Worm (Caenorhabditis elegans) whole organism, early embryonic: ENCODE results near the gene sdz-16.

Source experiments
- B0310.2 ChIP-seq: sonication (generic microtip); optimal IDR thresholded peaks from 2 replicates; lab custom pipeline; 2016; ENCODE audit warnings: mild to moderate bottlenecking, missing genetic modification characterization, missing compliant biosample characterization
- F13C5.2 ChIP-seq: sonication (generic microtip); optimal IDR thresholded peaks from 2 replicates; lab custom pipeline; 2017; ENCODE audit warnings: mild to moderate bottlenecking, missing genetic modification characterization, inconsistent platforms, missing compliant biosample characterization
- aly-1 ChIP-seq: sonication (generic microtip); optimal IDR thresholded peaks from 2 replicates; lab custom pipeline; 2016; ENCODE audit warnings: missing genetic modification characterization, missing compliant biosample characterization
- ama-1 ChIP-seq: fragments of 150-350 bp; optimal IDR thresholded peaks from 2 replicates; lab custom pipeline; 2014
- ceh-13 ChIP-seq: fragments of 200-800 bp; sonication (Bioruptor generic); optimal IDR thresholded peaks from 2 replicates; lab custom pipeline; 2018; ENCODE audit warnings: mild to moderate bottlenecking, missing genetic modification characterization, missing compliant biosample characterization
- ceh-36 ChIP-seq: sonication (generic microtip); optimal IDR thresholded peaks from 2 replicates; lab custom pipeline; 2016; ENCODE audit warnings: missing genetic modification characterization, inconsistent platforms, missing compliant biosample characterization
- ets-7 ChIP-seq: sonication (generic microtip); optimal IDR thresholded peaks from 2 replicates; lab custom pipeline; 2016; ENCODE audit warnings: missing genotype, missing genetic modification characterization, missing compliant biosample characterization
- flt-1 ChIP-seq: fragments of 200-800 bp; sonication (Bioruptor generic); IDR thresholded peaks from 2 replicates; pipeline ENCODE4 v1.3.6; 2022; ENCODE audit warnings: missing genetic modification characterization, missing compliant biosample characterization
- hmbx-1 ChIP-seq: sonication (generic microtip); optimal IDR thresholded peaks from 2 replicates; lab custom pipeline; 2016; ENCODE audit warnings: mild to moderate bottlenecking, missing genetic modification characterization, missing compliant biosample characterization
- hmg-4 ChIP-seq: fragments of 200-800 bp; sonication (Bioruptor generic); optimal IDR thresholded peaks from 2 replicates; lab custom pipeline; 2018; ENCODE audit warnings: mild to moderate bottlenecking, missing genetic modification characterization, missing compliant biosample characterization
- hnd-1 ChIP-seq: sonication (generic microtip); optimal IDR thresholded peaks from 2 replicates; lab custom pipeline; 2016; ENCODE audit warnings: missing genetic modification characterization, missing compliant biosample characterization
- pes-1 ChIP-seq: fragments of 200-800 bp; sonication (Bioruptor generic); IDR thresholded peaks from 2 replicates; pipeline ENCODE4 v1.3.6; 2022; ENCODE audit warnings: missing genetic modification reagents, missing genetic modification characterization, missing compliant biosample characterization
- scrt-1 ChIP-seq: fragments of 200-800 bp; sonication (Bioruptor generic); IDR thresholded peaks from 2 replicates; pipeline ENCODE4 v1.3.6; 2022; ENCODE audit warnings: missing genetic modification characterization, missing compliant biosample characterization
- sea-1 ChIP-seq: fragments of 200-800 bp; sonication (Bioruptor generic); conservative IDR thresholded peaks from 2 replicates; pipeline ENCODE4 v1.3.6; 2022; ENCODE audit warnings: missing genetic modification characterization, missing compliant biosample characterization
- tbx-11 ChIP-seq: fragments of 200-800 bp; sonication (Bioruptor generic); IDR thresholded peaks from 2 replicates; pipeline ENCODE4 v1.3.6; 2022; ENCODE audit warnings: missing genetic modification characterization, missing compliant biosample characterization
- tbx-37 ChIP-seq: fragments of 200-800 bp; sonication (Bioruptor generic); conservative IDR thresholded peaks from 2 replicates; pipeline ENCODE4 v1.3.6; 2022; ENCODE audit warnings: missing genetic modification reagents, missing genetic modification characterization, missing compliant biosample characterization
- tra-4 ChIP-seq: sonication (generic microtip); optimal IDR thresholded peaks from 2 replicates; lab custom pipeline; 2017; ENCODE audit warnings: missing genetic modification characterization, missing compliant biosample characterization

The sdz-16 gene

ce11 chrV:17315063-17315462 lies 12.7 kb downstream of the sdz-16 start, which contains the start of gene F31E9.6:
TSS of gene F31E9.6 (minus strand) at chrV:17315153.
- TF ChIP-seq tbx-11 (no peak), scrt-1 (GFP tag; lab: Robert Waterston, UW) (no peak), sea-1 (no peak), ceh-13 (GFP tag; lab: Kevin White, UChicago) (no peak)

ce11 chrV:17312386-17312785 lies 15.4 kb downstream of the sdz-16 start, which contains the start of gene Y61B8B.3:
TSS of gene Y61B8B.3 (minus strand) at chrV:17312486.
- TF ChIP-seq scrt-1 (GFP tag; lab: Robert Waterston, UW): no peak
- no peak for TF ChIP-seq F13C5.2 (tag; lab: Kevin White, UChicago)
- no peak for TF ChIP-seq aly-1 (tag; lab: Kevin White, UChicago)
- TF ChIP-seq sea-1: no peak
- TF ChIP-seq hmg-4: no peak

ce11 chrV:17307926-17308325 lies 19.8 kb downstream of the sdz-16 start:
- TF ChIP-seq hmg-4: no peak
- no peak for TF ChIP-seq ceh-13 (GFP tag; lab: Kevin White, UChicago)
- TF ChIP-seq hmbx-1 (tag; lab: Kevin White, UChicago): no peak
- TF ChIP-seq aly-1 (tag; lab: Kevin White, UChicago): no peak
- TF ChIP-seq pes-1 (GFP tag; lab: Robert Waterston, UW): no peak
- no peak for TF ChIP-seq F13C5.2 (tag; lab: Kevin White, UChicago)

ce11 chrV:17303392-17303791 lies 24.4 kb downstream of the sdz-16 start:
- no peak for TF ChIP-seq hmbx-1 (tag; lab: Kevin White, UChicago)
- TF ChIP-seq tbx-37: no peak
- TF ChIP-seq hnd-1 (tag; lab: Kevin White, UChicago): no peak
- no peak for TF ChIP-seq B0310.2 (tag; lab: Kevin White, UChicago)
- no peak for TF ChIP-seq ama-1 (lab: Kevin White, UChicago)
- no peak for TF ChIP-seq F13C5.2 (tag; lab: Kevin White, UChicago)
- TF ChIP-seq ceh-13 (GFP tag; lab: Kevin White, UChicago): no peak
- no peak for TF ChIP-seq tra-4 (tag; lab: Kevin White, UChicago)
- TF ChIP-seq pes-1 (GFP tag; lab: Robert Waterston, UW): no peak
- TF ChIP-seq tbx-11: no peak
- TF ChIP-seq sea-1: no peak
- no peak for TF ChIP-seq scrt-1 (GFP tag; lab: Robert Waterston, UW)
- no peak for TF ChIP-seq aly-1 (tag; lab: Kevin White, UChicago)

ce11 chrV:17302754-17303153 lies 25.0 kb downstream of the sdz-16 start, which contains the start of gene sri-70:
TSS of gene sri-70 (plus strand) at chrV:17303054.
- no peak for TF ChIP-seq scrt-1 (GFP tag; lab: Robert Waterston, UW)
- TF ChIP-seq ceh-36 (tag; lab: Kevin White, UChicago): no peak
- TF ChIP-seq ceh-13 (GFP tag; lab: Kevin White, UChicago): no peak
- no peak for TF ChIP-seq F13C5.2 (tag; lab: Kevin White, UChicago)
- no peak for TF ChIP-seq ama-1 (lab: Kevin White, UChicago)
- no peak for TF ChIP-seq hmbx-1 (tag; lab: Kevin White, UChicago)
- no peak for TF ChIP-seq aly-1 (tag; lab: Kevin White, UChicago)
- TF ChIP-seq B0310.2 (tag; lab: Kevin White, UChicago): no peak
- no peak for TF ChIP-seq flt-1

- TF ChIP-seq B0310.2 (tag; lab: Kevin White, UChicago) (no peak), tbx-37 (no peak)
These were observed 26.4 kb downstream of the sdz-16 start, which contains the start of gene K10G4.5 for ce11 chrV:17301375-17301774. TSS of gene K10G4.5 (minus strand) at chrV:17301475.

ce11 chrV:17298657-17299056 lies 29.1 kb downstream of the sdz-16 start:
- no peak for TF ChIP-seq hmg-4
- TF ChIP-seq ceh-13 (GFP tag; lab: Kevin White, UChicago): no peak
- TF ChIP-seq hnd-1 (tag; lab: Kevin White, UChicago): no peak
- no peak for TF ChIP-seq flt-1
- no peak for TF ChIP-seq ama-1 (lab: Kevin White, UChicago)
- TF ChIP-seq hmbx-1 (tag; lab: Kevin White, UChicago): no peak
- TF ChIP-seq scrt-1 (GFP tag; lab: Robert Waterston, UW): no peak
- no peak for TF ChIP-seq tbx-37
- TF ChIP-seq pes-1 (GFP tag; lab: Robert Waterston, UW): no peak
- TF ChIP-seq B0310.2 (tag; lab: Kevin White, UChicago): no peak
- no peak for TF ChIP-seq tbx-11
- TF ChIP-seq F13C5.2 (tag; lab: Kevin White, UChicago): no peak
- TF ChIP-seq sea-1: no peak
- TF ChIP-seq ets-7 (tag; lab: Kevin White, UChicago): no peak
- TF ChIP-seq tra-4 (tag; lab: Kevin White, UChicago): no peak
- TF ChIP-seq ceh-36 (tag; lab: Kevin White, UChicago): no peak
- TF ChIP-seq aly-1 (tag; lab: Kevin White, UChicago): no peak

ce11 chrV:17296443-17296842 lies 31.3 kb downstream of the sdz-16 start:
- TF ChIP-seq aly-1 (tag; lab: Kevin White, UChicago): no peak
- no peak for TF ChIP-seq B0310.2 (tag; lab: Kevin White, UChicago)
- TF ChIP-seq flt-1: no peak

- TF ChIP-seq ceh-36 (tag; lab: Kevin White, UChicago) (no peak), aly-1 (tag; lab: Kevin White, UChicago) (no peak), hmg-4 (no peak), hmbx-1 (tag; lab: Kevin White, UChicago) (no peak), pes-1 (GFP tag; lab: Robert Waterston, UW) (no peak), ceh-13 (GFP tag; lab: Kevin White, UChicago) (no peak), flt-1 (no peak), sea-1 (no peak), hnd-1 (tag; lab: Kevin White, UChicago) (no peak), F13C5.2 (tag; lab: Kevin White, UChicago) (no peak), tbx-37 (no peak), ets-7 (tag; lab: Kevin White, UChicago) (no peak), scrt-1 (GFP tag; lab: Robert Waterston, UW) (no peak)
These were observed 35.0 kb downstream of the sdz-16 start for ce11 chrV:17292740-17293139.
